Worm (Caenorhabditis elegans) whole organism, young adult: Measurements from ENCODE around the gene epg-7.

Experiments
- B0336.3 ChIP-seq: fragments of 200-800 bp; sonication (Bioruptor generic); IDR thresholded peaks from 2 replicates; pipeline ENCODE4 v1.3.6; 2022; ENCODE audit warnings: missing genetic modification characterization, missing compliant biosample characterization
- C06A6.2 ChIP-seq: fragments of 200-800 bp; sonication (Bioruptor generic); conservative IDR thresholded peaks from 2 replicates; pipeline ENCODE4 v1.3.6; 2022; ENCODE audit warnings: missing genetic modification characterization, missing compliant biosample characterization
- F22D6.2 ChIP-seq: sonication (generic microtip); optimal IDR thresholded peaks from 2 replicates; lab custom pipeline; 2016; ENCODE audit warnings: mild to moderate bottlenecking, missing genetic modification characterization, missing compliant biosample characterization
- F33H1.4 ChIP-seq: fragments of 200-800 bp; sonication (Bioruptor generic); IDR thresholded peaks from 2 replicates; pipeline ENCODE4 v1.3.6; 2022; ENCODE audit warnings: missing genetic modification reagents, missing genetic modification characterization, missing compliant biosample characterization
- K12H6.12 ChIP-seq: fragments of 200-800 bp; sonication (Bioruptor generic); optimal IDR thresholded peaks from 2 replicates; lab custom pipeline; 2018; ENCODE audit warnings: mild to moderate bottlenecking, missing genetic modification characterization, missing compliant biosample characterization
- T07F8.4 ChIP-seq: sonication (generic microtip); optimal IDR thresholded peaks from 2 replicates; lab custom pipeline; 2016; ENCODE audit warnings: mild to moderate bottlenecking, missing genetic modification characterization, moderate library complexity, missing compliant biosample characterization
- Y53F4B.3 ChIP-seq: fragments of 200-800 bp; sonication (Bioruptor generic); IDR thresholded peaks from 2 replicates; pipeline ENCODE4 v1.3.6; 2022; ENCODE audit warnings: missing genetic modification reagents, missing genetic modification characterization, missing compliant biosample characterization
- Y56A3A.18 ChIP-seq: fragments of 200-800 bp; sonication (Bioruptor generic); IDR thresholded peaks from 2 replicates; pipeline ENCODE4 v1.3.6; 2022; ENCODE audit warnings: missing genetic modification reagents, missing genetic modification characterization, missing compliant biosample characterization
- ZK185.1 ChIP-seq: sonication (generic microtip); optimal IDR thresholded peaks from 2 replicates; lab custom pipeline; 2016; ENCODE audit warnings: mild to moderate bottlenecking, missing genetic modification characterization, missing compliant biosample characterization; ENCODE audit not compliant: poor library complexity, severe bottlenecking
- ama-1 ChIP-seq, 3 experiments: fragments of 150-350 bp in 1 of 3; sonication (generic microtip) in 2 of 3; optimal IDR thresholded peaks; 2 replicates each; lab custom pipeline; 2014 to 2018; ENCODE audit warnings: missing biosample characterization in 2 of 3, missing genetic modification characterization in 2 of 3, missing genetic modification reagents in 2 of 3
- attf-6 ChIP-seq: fragments of 200-800 bp; sonication (Bioruptor generic); IDR thresholded peaks from 2 replicates; pipeline ENCODE4 v1.3.6; 2022; ENCODE audit warnings: missing genetic modification reagents, missing genetic modification characterization, missing compliant biosample characterization
- cebp-2 ChIP-seq: fragments of 200-800 bp; sonication (Bioruptor generic); IDR thresholded peaks from 2 replicates; pipeline ENCODE4 v1.3.6; 2022; ENCODE audit warnings: missing genetic modification characterization, missing compliant biosample characterization
- ceh-100 ChIP-seq: fragments of 200-800 bp; sonication (Bioruptor generic); IDR thresholded peaks from 2 replicates; pipeline ENCODE4 v1.3.6; 2022; ENCODE audit warnings: missing genetic modification reagents, missing genetic modification characterization, missing compliant biosample characterization
- ceh-27 ChIP-seq: fragments of 200-800 bp; sonication (Bioruptor generic); optimal IDR thresholded peaks from 2 replicates; lab custom pipeline; 2018; ENCODE audit warnings: mild to moderate bottlenecking, missing genetic modification characterization, moderate library complexity, missing compliant biosample characterization
- egl-18 ChIP-seq: fragments of 200-800 bp; sonication (Bioruptor generic); IDR thresholded peaks from 2 replicates; pipeline ENCODE4 v1.3.6; 2022; ENCODE audit warnings: missing genetic modification reagents, missing genetic modification characterization, missing compliant biosample characterization
- egl-44 ChIP-seq: fragments of 200-800 bp; sonication (Bioruptor generic); IDR thresholded peaks from 2 replicates; pipeline ENCODE4 v1.3.6; 2022; ENCODE audit warnings: missing genetic modification reagents, missing genetic modification characterization, missing compliant biosample characterization
- ets-4 ChIP-seq: fragments of 200-800 bp; sonication (Bioruptor generic); optimal IDR thresholded peaks from 2 replicates; lab custom pipeline; 2018; ENCODE audit warnings: mild to moderate bottlenecking, missing genetic modification characterization, missing compliant biosample characterization
- hlh-12 ChIP-seq: sonication (generic microtip); optimal IDR thresholded peaks from 2 replicates; lab custom pipeline; 2016; ENCODE audit warnings: missing genetic modification characterization, missing compliant biosample characterization
- hmg-1.2 ChIP-seq: fragments of 200-800 bp; sonication (Bioruptor generic); IDR thresholded peaks from 2 replicates; pipeline ENCODE4 v1.3.6; 2022; ENCODE audit warnings: missing genetic modification reagents, missing genetic modification characterization, missing compliant biosample characterization
- hrde-1 ChIP-seq: sonication (generic microtip); optimal IDR thresholded peaks from 2 replicates; lab custom pipeline; 2016; ENCODE audit warnings: missing genetic modification characterization, mild to moderate bottlenecking, missing compliant biosample characterization, moderate library complexity, missing genotype, missing genetic modification reagents, borderline replicate concordance
- lin-35 ChIP-seq, 3 experiments: fragments of 150-350 bp in 2 of 3; sonication (generic microtip) in 1 of 3; optimal IDR thresholded peaks; 2 replicates each; lab custom pipeline; 2014 to 2018; ENCODE audit warnings: missing biosample characterization in 3 of 3, missing genetic modification characterization in 3 of 3, missing genetic modification reagents in 3 of 3
- lin-54 ChIP-seq: fragments of 200-800 bp; sonication (Bioruptor generic); optimal IDR thresholded peaks from 2 replicates; lab custom pipeline; 2018; ENCODE audit warnings: mild to moderate bottlenecking, missing genetic modification characterization, missing compliant biosample characterization
- lsy-27 ChIP-seq: sonication (generic microtip); optimal IDR thresholded peaks from 2 replicates; lab custom pipeline; 2017; ENCODE audit warnings: missing genetic modification characterization, mild to moderate bottlenecking, missing compliant biosample characterization, antibody characterized with exemption, missing genotype, borderline replicate concordance; ENCODE audit not compliant: insufficient read depth
- madf-10 ChIP-seq: sonication (generic microtip); optimal IDR thresholded peaks from 2 replicates; lab custom pipeline; 2016; ENCODE audit warnings: mild to moderate bottlenecking, missing genetic modification characterization, missing compliant biosample characterization
- madf-3 ChIP-seq: fragments of 200-800 bp; sonication (Bioruptor generic); IDR thresholded peaks from 2 replicates; pipeline ENCODE4 v1.3.6; 2022; ENCODE audit warnings: missing genetic modification reagents, missing genetic modification characterization, missing compliant biosample characterization
- nfyb-1 ChIP-seq: fragments of 200-800 bp; sonication (Bioruptor generic); IDR thresholded peaks from 2 replicates; pipeline ENCODE4 v1.3.6; 2022; ENCODE audit warnings: missing genetic modification reagents, missing genetic modification characterization, missing compliant biosample characterization
- nhr-80 ChIP-seq: sonication (generic microtip); optimal IDR thresholded peaks from 2 replicates; lab custom pipeline; 2016; ENCODE audit warnings: missing genetic modification characterization, missing compliant biosample characterization
- pbrm-1 ChIP-seq: fragments of 200-800 bp; sonication (Bioruptor generic); IDR thresholded peaks from 2 replicates; pipeline ENCODE4 v1.3.6; 2022; ENCODE audit warnings: missing genetic modification reagents, missing genetic modification characterization, missing compliant biosample characterization
- rcor-1 ChIP-seq: fragments of 200-800 bp; sonication (Bioruptor generic); IDR thresholded peaks from 2 replicates; pipeline ENCODE4 v1.3.6; 2022; ENCODE audit warnings: missing genetic modification reagents, missing genetic modification characterization, missing compliant biosample characterization
- sea-2 ChIP-seq: fragments of 200-800 bp; sonication (Bioruptor generic); IDR thresholded peaks from 2 replicates; pipeline ENCODE4 v1.3.6; 2022; ENCODE audit warnings: missing genetic modification characterization, missing compliant biosample characterization
- snpc-4 ChIP-seq, 5 experiments: fragments of 150-350 bp in 1 of 5; sonication (generic microtip) in 4 of 5; optimal IDR thresholded peaks; 2 replicates each; lab custom pipeline; 2014 to 2018; ENCODE audit warnings: missing genetic modification characterization in 5 of 5, missing biosample characterization in 3 of 5, antibody characterized with exemption in 2 of 5, mild to moderate bottlenecking in 2 of 5, missing compliant biosample characterization in 2 of 5, missing genotype in 2 of 5, moderate library complexity in 2 of 5, missing genetic modification reagents in 1 of 5
- sptf-2 ChIP-seq: fragments of 200-800 bp; sonication (Bioruptor generic); optimal IDR thresholded peaks from 2 replicates; lab custom pipeline; 2018; ENCODE audit warnings: mild to moderate bottlenecking, missing genetic modification characterization, missing compliant biosample characterization
- tbp1 ChIP-seq: fragments of 200-800 bp; sonication (Bioruptor generic); optimal IDR thresholded peaks from 2 replicates; lab custom pipeline; 2018; ENCODE audit warnings: mild to moderate bottlenecking, missing genetic modification characterization, missing compliant biosample characterization
- tlf-1 ChIP-seq: fragments of 200-800 bp; sonication (Bioruptor generic); optimal IDR thresholded peaks from 2 replicates; lab custom pipeline; 2018; ENCODE audit warnings: mild to moderate bottlenecking, missing genetic modification characterization, missing compliant biosample characterization
- unc-130 ChIP-seq: sonication (generic microtip); optimal IDR thresholded peaks from 2 replicates; lab custom pipeline; 2016; ENCODE audit warnings: missing genetic modification reagents, missing genetic modification characterization, missing compliant biosample characterization
- zim-3 ChIP-seq: sonication (generic microtip); optimal IDR thresholded peaks from 2 replicates; lab custom pipeline; 2017; ENCODE audit warnings: mild to moderate bottlenecking, missing genetic modification characterization, moderate library complexity, missing compliant biosample characterization
- ztf-18 ChIP-seq: sonication (generic microtip); optimal IDR thresholded peaks from 2 replicates; lab custom pipeline; 2016; ENCODE audit warnings: missing genotype, mild to moderate bottlenecking, missing genetic modification characterization, missing compliant biosample characterization
- ztf-26 ChIP-seq: sonication (generic microtip); optimal IDR thresholded peaks from 2 replicates; lab custom pipeline; 2017; ENCODE audit warnings: missing genetic modification characterization, missing compliant biosample characterization
- ztf-28 ChIP-seq: fragments of 200-800 bp; sonication (Bioruptor generic); IDR thresholded peaks from 2 replicates; pipeline ENCODE4 v1.3.6; 2022; ENCODE audit warnings: missing genetic modification reagents, missing genetic modification characterization, missing compliant biosample characterization
- ztf-3 ChIP-seq: fragments of 200-800 bp; sonication (Bioruptor generic); optimal IDR thresholded peaks from 2 replicates; lab custom pipeline; 2018; ENCODE audit warnings: mild to moderate bottlenecking, missing genetic modification characterization, missing compliant biosample characterization

The epg-7 gene

DNA sequence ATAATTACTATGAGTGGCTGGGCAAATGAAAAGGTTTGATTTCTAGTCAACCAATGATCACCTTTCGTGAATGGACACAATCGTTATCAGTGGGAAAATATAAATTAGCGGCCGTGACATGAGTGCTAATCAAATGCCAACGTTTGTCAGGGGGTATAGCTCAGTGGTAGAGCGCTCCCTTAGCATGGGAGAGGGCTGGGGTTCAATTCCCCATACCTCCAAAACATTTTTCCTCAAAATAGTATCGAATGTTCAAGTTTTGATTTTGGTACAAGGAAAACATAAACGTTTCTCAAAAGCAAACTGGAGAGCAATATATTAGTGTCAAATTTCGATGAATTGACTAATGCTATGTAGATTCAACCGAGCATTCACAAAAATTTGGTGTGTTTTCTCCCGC is 10.9 kb upstream of the epg-7 start (continued):
- peak; percentile 93 for TF ChIP-seq tbp1 (GFP tag; lab: Kevin White, UChicago)
- TF ChIP-seq snpc-4 (GFP tag; optimal IDR thresholded peaks at IDR 0.05; lab: Kevin White, UChicago): peak; percentile 77
- peak in 3 of 4 experiments; percentile 62 to 80 (median 79) for TF ChIP-seq snpc-4 (tag; optimal IDR thresholded peaks at IDR 0.05; lab: Kevin White, UChicago)
- 0 out of 2 replicates have a peak, but pooled peaks have one; percentile 63 for TF ChIP-seq madf-3 (GFP tag; lab: Robert Waterston, UW)
- TF ChIP-seq lsy-27: peak; percentile 36
- TF ChIP-seq C06A6.2 (GFP tag; lab: Robert Waterston, UW): no peak
- TF ChIP-seq sptf-2: peak; percentile 36
- TF ChIP-seq lin-35 (GFP tag; optimal IDR thresholded peaks at IDR 0.05; lab: Kevin White, UChicago): peak in 1 of 3 experiments; percentile 2
- peak; percentile 82 for TF ChIP-seq Y56A3A.18 (GFP tag; lab: Robert Waterston, UW)
- TF ChIP-seq sea-2: no peak
- TF ChIP-seq ets-4 (GFP tag; lab: Kevin White, UChicago): peak; percentile 18
- TF ChIP-seq nfyb-1 (GFP tag; lab: Robert Waterston, UW): peak; percentile 75
- TF ChIP-seq zim-3: peak; percentile 6
- 0 out of 2 replicates have a peak, but pooled peaks have one; percentile 20 for TF ChIP-seq B0336.3 (GFP tag; lab: Robert Waterston, UW)
- no peak for TF ChIP-seq hlh-12 (tag; lab: Kevin White, UChicago)
- TF ChIP-seq T07F8.4 (tag; lab: Kevin White, UChicago): peak; percentile 4
- no peak for TF ChIP-seq lin-54 (GFP tag; lab: Kevin White, UChicago)
- peak; percentile 78 for TF ChIP-seq pbrm-1 (GFP tag; lab: Robert Waterston, UW)
- no peak for TF ChIP-seq F22D6.2 (tag; lab: Kevin White, UChicago)
- no peak for TF ChIP-seq ama-1 (optimal IDR thresholded peaks at IDR 0.05; lab: Kevin White, UChicago)
- peak in 1 of 2 experiments; percentile 25 for TF ChIP-seq ama-1 (GFP tag; optimal IDR thresholded peaks at IDR 0.05; lab: Kevin White, UChicago)
- peak; percentile 50 for TF ChIP-seq ztf-26 (tag; lab: Kevin White, UChicago)

DNA sequence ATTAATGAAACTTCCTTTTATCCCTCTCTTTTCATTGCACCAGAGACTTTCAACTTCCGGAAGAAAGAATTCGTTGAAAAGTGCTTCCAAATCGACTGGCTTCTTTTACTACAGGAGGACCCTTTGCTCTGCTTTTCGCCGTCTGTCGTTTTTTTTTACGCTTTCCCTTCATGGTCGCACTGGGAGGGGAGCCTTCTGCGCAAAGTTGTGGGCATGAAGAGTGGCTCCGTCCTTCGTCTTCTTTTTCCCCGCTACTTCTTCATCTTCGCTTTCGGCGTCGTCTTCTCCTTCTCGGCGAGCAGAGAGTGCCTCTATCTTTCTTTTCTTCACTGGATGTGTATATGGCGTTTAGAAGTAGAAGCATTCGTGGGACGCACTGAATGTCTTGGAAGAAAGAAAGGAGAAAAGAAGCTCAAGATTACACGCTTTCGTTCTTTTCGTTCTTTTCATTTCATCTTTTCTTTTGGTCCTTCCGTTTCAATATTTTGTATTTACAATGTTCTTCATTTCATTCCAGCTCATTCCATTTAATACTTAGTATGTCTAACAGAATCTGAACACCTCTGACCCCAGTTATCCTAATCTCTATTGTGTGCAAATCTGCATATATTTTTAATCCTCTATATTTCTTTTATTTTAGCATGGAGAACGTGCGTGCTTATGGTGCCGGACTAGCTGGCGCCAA is 7.4 kb upstream of the epg-7 start, which contains the start of gene sng-1:
Gene sng-1, plus strand, starts transcription at position 635 of the 685 bp plus-strand sequence.
- TF ChIP-seq lsy-27 (no peak), K12H6.12 (tag; lab: Kevin White, UChicago) (peak; percentile 26)
- TF ChIP-seq, all 124 proteins: peak for 1

DNA sequence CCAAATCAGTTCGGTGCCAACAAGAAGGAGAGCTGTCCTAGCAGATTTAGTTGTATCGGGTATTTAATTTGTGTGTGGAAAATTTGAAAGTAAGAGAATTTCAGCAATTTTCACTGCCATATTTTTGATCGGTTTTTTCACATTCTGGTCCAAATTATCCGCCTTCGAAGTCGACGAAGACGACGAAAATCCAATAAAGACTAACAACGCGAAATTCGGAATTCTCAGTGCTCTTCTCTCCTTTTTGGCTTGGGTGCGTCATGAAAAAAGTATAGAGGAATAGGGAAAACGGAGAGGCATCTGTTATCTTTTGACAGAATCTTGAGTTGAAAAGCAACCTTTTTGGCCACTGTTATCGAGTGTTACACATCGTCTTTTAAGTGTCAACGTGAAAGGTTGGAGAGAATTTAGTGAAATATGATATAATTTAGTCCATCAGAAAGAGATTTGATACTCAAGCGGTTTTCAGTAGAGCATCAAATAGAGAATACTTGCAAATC is 6.4 kb upstream of the epg-7 start:
- TF ChIP-seq unc-130 (GFP tag; lab: Kevin White, UChicago) (no peak), tlf-1 (GFP tag; lab: Kevin White, UChicago) (no peak), Y53F4B.3 (GFP tag; lab: Robert Waterston, UW) (no peak), ztf-28 (GFP tag; lab: Robert Waterston, UW) (no peak), hmg-1.2 (GFP tag; lab: Robert Waterston, UW) (no peak), ceh-100 (GFP tag; lab: Robert Waterston, UW) (no peak)

DNA sequence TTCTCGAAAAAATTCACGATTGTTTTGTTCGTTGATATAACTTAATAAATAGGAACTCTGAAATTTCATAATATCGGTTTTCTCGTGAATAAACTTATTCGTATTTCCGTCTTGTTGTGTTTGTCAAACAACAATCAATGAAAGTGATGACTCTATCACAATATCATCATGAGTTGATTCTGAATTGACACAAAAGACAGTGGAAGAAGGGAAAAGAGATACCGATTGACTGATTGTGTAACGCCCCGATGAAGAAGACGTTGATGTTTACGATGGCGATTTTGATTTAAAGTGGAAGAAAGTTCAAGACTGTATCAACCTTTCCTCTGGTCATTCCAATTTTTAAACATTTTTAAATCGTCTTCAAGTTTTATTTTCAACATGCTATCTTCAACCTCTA is 4.9 kb upstream of the epg-7 start, which contains the start of gene ttr-59:
Gene ttr-59, plus strand, starts transcription at position 218 of the 400 bp plus-strand sequence.
- TF ChIP-seq cebp-2 (GFP tag; lab: Robert Waterston, UW) (no peak), nhr-80 (tag; lab: Kevin White, UChicago) (no peak), ztf-18 (tag; lab: Kevin White, UChicago) (no peak), ztf-3 (no peak), hrde-1 (tag; lab: Kevin White, UChicago) (no peak), ceh-27 (no peak), pbrm-1 (GFP tag; lab: Robert Waterston, UW) (no peak), egl-18 (GFP tag; lab: Robert Waterston, UW) (no peak), ZK185.1 (no peak), madf-10 (tag; lab: Kevin White, UChicago) (no peak), attf-6 (no peak), C06A6.2 (GFP tag; lab: Robert Waterston, UW) (no peak), Y53F4B.3 (GFP tag; lab: Robert Waterston, UW) (no peak), ceh-100 (GFP tag; lab: Robert Waterston, UW) (no peak), egl-44 (no peak), rcor-1 (GFP tag; lab: Robert Waterston, UW) (no peak), F33H1.4 (GFP tag; lab: Robert Waterston, UW) (no peak)
- TF ChIP-seq, all 124 proteins: peak for 0
